Fruit fly (Drosophila melanogaster) whole organism, embryonic: ENCODE results near the gene PH4alphaNE3.

ENCODE experiments used
- CG10543 ChIP-seq: fragments of 200-800 bp; sonication (Bioruptor generic); optimal IDR thresholded peaks from 3 replicates; lab custom pipeline; 2017; ENCODE audit warnings: missing biosample characterization, mild to moderate bottlenecking, missing genetic modification characterization, moderate library complexity
- CG11093 ChIP-seq: fragments of 200-800 bp; sonication (Bioruptor generic); IDR thresholded peaks from 3 replicates; pipeline ENCODE4 v1.3.6; 2022; ENCODE audit warnings: missing biosample characterization, missing genetic modification characterization
- CG12219 ChIP-seq: fragments of 200-800 bp; sonication (Bioruptor generic); optimal IDR thresholded peaks from 3 replicates; lab custom pipeline; 2018; ENCODE audit warnings: missing biosample characterization, mild to moderate bottlenecking, missing genetic modification characterization
- CG13624 ChIP-seq: fragments of 200-800 bp; sonication (Bioruptor generic); optimal IDR thresholded peaks from 2 replicates; lab custom pipeline; 2016; ENCODE audit warnings: missing biosample characterization, missing genetic modification characterization
- CG14441 ChIP-seq: fragments of 200-800 bp; sonication (Bioruptor generic); IDR thresholded peaks from 2 replicates; pipeline ENCODE4 v1.3.6; 2022; ENCODE audit warnings: missing biosample characterization, missing genetic modification characterization
- CG15269 ChIP-seq: fragments of 200-800 bp; sonication (Bioruptor generic); optimal IDR thresholded peaks from 2 replicates; lab custom pipeline; 2018; ENCODE audit warnings: missing biosample characterization, mild to moderate bottlenecking, missing genetic modification characterization, moderate library complexity
- CG15514 ChIP-seq: fragments of 200-800 bp; sonication (Bioruptor generic); optimal IDR thresholded peaks from 3 replicates; lab custom pipeline; 2017; ENCODE audit warnings: missing biosample characterization, missing genetic modification characterization, mild to moderate bottlenecking, moderate library complexity, missing genetic modification reagents
- CG16779 ChIP-seq: fragments of 200-800 bp; sonication (Bioruptor generic); IDR thresholded peaks from 2 replicates; pipeline ENCODE4 v1.3.6; 2022; ENCODE audit warnings: missing biosample characterization, missing genetic modification characterization
- CG18476 ChIP-seq: fragments of 200-800 bp; sonication (Bioruptor generic); optimal IDR thresholded peaks from 2 replicates; lab custom pipeline; 2016; ENCODE audit warnings: missing biosample characterization, mild to moderate bottlenecking, missing genetic modification characterization
- CG3163 ChIP-seq: fragments of 200-800 bp; sonication (Bioruptor generic); optimal IDR thresholded peaks from 3 replicates; lab custom pipeline; 2016; ENCODE audit warnings: missing biosample characterization, missing genetic modification characterization
- CG3726 ChIP-seq: fragments of 200-800 bp; sonication (Bioruptor generic); IDR thresholded peaks from 3 replicates; pipeline ENCODE4, ENCODE4 v1.3.6; 2022; ENCODE audit warnings: missing biosample characterization, missing genetic modification characterization
- CG43689 ChIP-seq: fragments of 200-800 bp; sonication (Bioruptor generic); IDR thresholded peaks from 2 replicates; pipeline ENCODE4 v1.3.6; 2022; ENCODE audit warnings: missing biosample characterization, missing genetic modification characterization
- CG4617 ChIP-seq: fragments of 200-800 bp; sonication (Bioruptor generic); optimal IDR thresholded peaks from 3 replicates; lab custom pipeline; 2016; ENCODE audit warnings: missing biosample characterization, missing genetic modification characterization, borderline replicate concordance
- CG4730 ChIP-seq: fragments of 200-800 bp; sonication (Bioruptor generic); IDR thresholded peaks from 2 replicates; pipeline ENCODE4 v1.3.6; 2022; ENCODE audit warnings: missing biosample characterization, missing genetic modification characterization
- CG6254 ChIP-seq: fragments of 200-800 bp; sonication (Bioruptor generic); optimal IDR thresholded peaks from 3 replicates; lab custom pipeline; 2017; ENCODE audit warnings: mild to moderate bottlenecking, missing biosample characterization, missing genetic modification reagents, missing genetic modification characterization
- CG7745 ChIP-seq: fragments of 200-800 bp; sonication (Bioruptor generic); optimal IDR thresholded peaks from 2 replicates; lab custom pipeline; 2018; ENCODE audit warnings: missing biosample characterization, mild to moderate bottlenecking, missing genetic modification characterization, moderate library complexity
- CG7963 ChIP-seq: fragments of 200-800 bp; sonication (Bioruptor generic); IDR thresholded peaks from 3 replicates; pipeline ENCODE4 v1.3.6; 2022; ENCODE audit warnings: missing biosample characterization, missing genetic modification characterization; ENCODE audit not compliant: partially characterized antibody
- CG8924 ChIP-seq: fragments of 200-800 bp; optimal IDR thresholded peaks from 3 replicates; lab custom pipeline; 2019; ENCODE audit warnings: missing biosample characterization, mild to moderate bottlenecking, missing genetic modification characterization, moderate library complexity
- CG9727 ChIP-seq: fragments of 200-800 bp; sonication (Bioruptor generic); optimal IDR thresholded peaks from 3 replicates; lab custom pipeline; 2017; ENCODE audit warnings: missing biosample characterization, mild to moderate bottlenecking, missing genetic modification characterization
- Chrac-16 ChIP-seq: fragments of 200-800 bp; sonication (Bioruptor generic); optimal IDR thresholded peaks from 3 replicates; lab custom pipeline; 2016; ENCODE audit warnings: missing biosample characterization, missing genetic modification characterization
- Dek ChIP-seq: fragments of 200-800 bp; sonication (Bioruptor generic); optimal IDR thresholded peaks from 3 replicates; lab custom pipeline; 2019; ENCODE audit warnings: missing biosample characterization, mild to moderate bottlenecking, missing genetic modification characterization, moderate library complexity
- Fer1 ChIP-seq: fragments of 200-800 bp; sonication (Bioruptor generic); optimal IDR thresholded peaks from 2 replicates; lab custom pipeline; 2017; ENCODE audit warnings: missing biosample characterization, mild to moderate bottlenecking, missing genetic modification characterization
- Gug ChIP-seq: fragments of 200-800 bp; sonication (Bioruptor generic); IDR thresholded peaks from 4 replicates; pipeline ENCODE4 v1.3.6; 2022; ENCODE audit warnings: missing biosample characterization, missing genetic modification characterization
- H15 ChIP-seq: fragments of 200-800 bp; sonication (Bioruptor generic); IDR thresholded peaks from 3 replicates; pipeline ENCODE4 v1.3.6; 2022; ENCODE audit warnings: missing biosample characterization, missing genetic modification characterization
- HHEX ChIP-seq: fragments of 200-800 bp; sonication (Bioruptor generic); optimal IDR thresholded peaks from 3 replicates; lab custom pipeline; 2017; ENCODE audit warnings: missing biosample characterization, mild to moderate bottlenecking, missing genetic modification characterization, missing genetic modification reagents
- HLH3B ChIP-seq: fragments of 200-800 bp; sonication (Bioruptor generic); IDR thresholded peaks from 2 replicates; pipeline ENCODE4 v1.3.6; 2022; ENCODE audit warnings: missing biosample characterization, missing genetic modification characterization
- MBD-R2 ChIP-seq: fragments of 200-800 bp; sonication (Bioruptor generic); IDR thresholded peaks from 2 replicates; pipeline ENCODE4 v1.3.6; 2022; ENCODE audit warnings: missing biosample characterization, missing genetic modification characterization
- Max ChIP-seq: fragments of 200-800 bp; sonication (Bioruptor generic); optimal IDR thresholded peaks from 2 replicates; lab custom pipeline; 2016; ENCODE audit warnings: missing biosample characterization, mild to moderate bottlenecking, missing genetic modification characterization
- Vsx1 ChIP-seq: fragments of 200-800 bp; sonication (Bioruptor generic); optimal IDR thresholded peaks from 2 replicates; lab custom pipeline; 2017; ENCODE audit warnings: missing biosample characterization, mild to moderate bottlenecking, missing genetic modification characterization, missing genetic modification reagents
- abd-A ChIP-seq: fragments of 200-800 bp; sonication (Bioruptor generic); optimal IDR thresholded peaks from 3 replicates; lab custom pipeline; 2019; ENCODE audit warnings: missing biosample characterization, mild to moderate bottlenecking, missing genetic modification characterization, moderate library complexity
- br ChIP-seq: fragments of >200 bp; optimal IDR thresholded peaks from 2 replicates; lab custom pipeline; 2017
- btn ChIP-seq: fragments of 200-800 bp; sonication (Bioruptor generic); optimal IDR thresholded peaks from 2 replicates; lab custom pipeline; 2016; ENCODE audit warnings: missing biosample characterization, missing genetic modification characterization
- chif ChIP-seq, 2 experiments: fragments of 200-800 bp; sonication (Bioruptor generic); optimal IDR thresholded peaks; 3 replicates each; lab custom pipeline; 2016; ENCODE audit warnings: missing biosample characterization in 2 of 2, missing genetic modification characterization in 2 of 2
- chinmo ChIP-seq: fragments of 200-800 bp; sonication (Bioruptor generic); IDR thresholded peaks from 4 replicates; pipeline ENCODE4 v1.3.6; 2022; ENCODE audit warnings: missing biosample characterization, missing genetic modification characterization; ENCODE audit not compliant: partially characterized antibody
- crol ChIP-seq: fragments of 200-800 bp; sonication (Bioruptor generic); IDR thresholded peaks from 2 replicates; pipeline ENCODE4 v1.3.6; 2022; ENCODE audit warnings: missing biosample characterization, missing genetic modification characterization
- en ChIP-seq: fragments of 200-800 bp; sonication (Bioruptor generic); optimal IDR thresholded peaks from 2 replicates; lab custom pipeline; 2016; ENCODE audit warnings: missing biosample characterization, missing genetic modification characterization
- eve ChIP-seq, 2 experiments: fragments of >200 bp; optimal IDR thresholded peaks; 2 replicates each; lab custom pipeline; 2017; ENCODE audit warnings: missing biosample characterization in 2 of 2, missing genetic modification characterization in 2 of 2
- gt ChIP-seq: fragments of 200-800 bp; sonication (Bioruptor generic); IDR thresholded peaks from 2 replicates; pipeline ENCODE4 v1.3.6; 2022; ENCODE audit warnings: missing biosample characterization, missing genetic modification characterization
- hth ChIP-seq: fragments of >200 bp; optimal IDR thresholded peaks from 2 replicates; lab custom pipeline; 2017; ENCODE audit warnings: inconsistent platforms
- jigr1 ChIP-seq: fragments of 200-800 bp; sonication (Bioruptor generic); IDR thresholded peaks from 3 replicates; pipeline ENCODE4 v1.3.6; 2022; ENCODE audit warnings: missing biosample characterization, missing genetic modification characterization
- mam ChIP-seq: fragments of 200-800 bp; sonication (Bioruptor generic); optimal IDR thresholded peaks from 3 replicates; lab custom pipeline; 2016; ENCODE audit warnings: missing biosample characterization, missing genetic modification characterization
- nau ChIP-seq: fragments of 200-800 bp; sonication (Bioruptor generic); optimal IDR thresholded peaks from 3 replicates; lab custom pipeline; 2017; ENCODE audit warnings: missing biosample characterization, mild to moderate bottlenecking, missing genetic modification characterization, missing genetic modification reagents
- pb ChIP-seq: fragments of 200-800 bp; sonication (Bioruptor generic); optimal IDR thresholded peaks from 3 replicates; lab custom pipeline; 2016; ENCODE audit warnings: missing biosample characterization, missing genetic modification characterization
- pho ChIP-seq: fragments of 200-800 bp; sonication (Bioruptor generic); optimal IDR thresholded peaks from 2 replicates; lab custom pipeline; 2016; ENCODE audit warnings: missing biosample characterization, missing genetic modification characterization
- row ChIP-seq: fragments of 200-800 bp; sonication (Bioruptor generic); IDR thresholded peaks from 3 replicates; pipeline ENCODE4 v1.3.6; 2022; ENCODE audit warnings: missing biosample characterization, missing genetic modification characterization
- seq ChIP-seq: fragments of 200-800 bp; sonication (Bioruptor generic); IDR thresholded peaks from 2 replicates; pipeline ENCODE4 v1.3.6; 2022; ENCODE audit warnings: missing biosample characterization, missing genetic modification characterization
- sisA ChIP-seq: fragments of 200-800 bp; sonication (Bioruptor generic); IDR thresholded peaks from 2 replicates; pipeline ENCODE4 v1.3.6; 2022; ENCODE audit warnings: missing biosample characterization, missing genetic modification characterization
- stc ChIP-seq: fragments of 200-800 bp; sonication (Bioruptor generic); IDR thresholded peaks from 2 replicates; pipeline ENCODE4 v1.3.6; 2022; ENCODE audit warnings: missing biosample characterization, missing genetic modification characterization
- tup ChIP-seq: fragments of 200-800 bp; sonication (Bioruptor generic); optimal IDR thresholded peaks from 2 replicates; lab custom pipeline; 2016; ENCODE audit warnings: missing biosample characterization, mild to moderate bottlenecking, missing genetic modification characterization, moderate library complexity
- unc-4 ChIP-seq: fragments of 200-800 bp; sonication (Bioruptor generic); IDR thresholded peaks from 2 replicates; pipeline ENCODE4 v1.3.6; 2022; ENCODE audit warnings: missing biosample characterization, missing genetic modification characterization; ENCODE audit not compliant: partially characterized antibody

The PH4alphaNE3 gene

dm6 chr3R:30563260-30564080 lies 40.5 kb upstream of the PH4alphaNE3 start (continued):
- TF ChIP-seq CG7745 (tag; lab: Kevin White, UChicago): no peak
- TF ChIP-seq CG15514 (GFP tag; lab: Kevin White, UChicago): no peak
- no peak for TF ChIP-seq pho (GFP tag; lab: Kevin White, UChicago)
- TF ChIP-seq Chrac-16: no peak
- no peak for TF ChIP-seq en (GFP tag; lab: Kevin White, UChicago)
- peak; percentile 7 for TF ChIP-seq pb (GFP tag; lab: Kevin White, UChicago)
- peak; percentile 34 for TF ChIP-seq CG6254 (GFP tag; lab: Kevin White, UChicago)
- TF ChIP-seq sisA: no peak
- TF ChIP-seq CG3726 (GFP tag; lab: Robert Waterston, UW): no peak
- peak; percentile 72; the same call in 2 of the 4 replicates for TF ChIP-seq chinmo
- TF ChIP-seq Max (GFP tag; lab: Kevin White, UChicago): no peak
- TF ChIP-seq unc-4 (GFP tag; lab: Robert Waterston, UW): 0 out of 2 replicates have a peak, but pooled peaks have one; percentile 11
- TF ChIP-seq row: 0 out of 3 replicates have a peak, but pooled peaks have one; percentile 1
- TF ChIP-seq Gug (GFP tag; lab: Robert Waterston, UW): no peak
- TF ChIP-seq CG10543 (GFP tag; lab: Kevin White, UChicago): peak; percentile 20
- no peak for TF ChIP-seq mam (GFP tag; lab: Kevin White, UChicago)
- peak; percentile 60; the same call in 1 of the 2 replicates for TF ChIP-seq crol (GFP tag; lab: Robert Waterston, UW)
- TF ChIP-seq chif (GFP tag; optimal IDR thresholded peaks at IDR 0.05; lab: Kevin White, UChicago): no peak
- TF ChIP-seq Fer1: peak; percentile 19
- peak; percentile 45 for TF ChIP-seq abd-A (tag; lab: Kevin White, UChicago)
- TF ChIP-seq CG4730 (GFP tag; lab: Robert Waterston, UW): no peak
- no peak for TF ChIP-seq gt (GFP tag; lab: Robert Waterston, UW)
- TF ChIP-seq hth (lab: Kevin White, UChicago): no peak
- no peak for TF ChIP-seq jigr1 (GFP tag; lab: Robert Waterston, UW)
- TF ChIP-seq HHEX (GFP tag; lab: Kevin White, UChicago): no peak
- no peak for TF ChIP-seq H15
- TF ChIP-seq CG3163 (GFP tag; lab: Kevin White, UChicago): peak; percentile 95
- no peak for TF ChIP-seq CG43689 (GFP tag; lab: Robert Waterston, UW)
- TF ChIP-seq eve (GFP tag; optimal IDR thresholded peaks at IDR 0.05; lab: Kevin White, UChicago): peak in 1 of 2 experiments; percentile 71
- TF ChIP-seq nau (GFP tag; lab: Kevin White, UChicago): peak; percentile 2
- no peak for TF ChIP-seq CG7963 (GFP tag; lab: Robert Waterston, UW)
- TF ChIP-seq stc (GFP tag; lab: Robert Waterston, UW): no peak
- no peak for TF ChIP-seq CG11093
- no peak for TF ChIP-seq tup
- TF ChIP-seq CG9727 (GFP tag; lab: Kevin White, UChicago): peak; percentile 2
- TF ChIP-seq Vsx1 (GFP tag; lab: Kevin White, UChicago): no peak
- TF ChIP-seq seq: no peak
- 0 out of 2 replicates have a peak, but pooled peaks have one; percentile 14 for TF ChIP-seq HLH3B (GFP tag; lab: Robert Waterston, UW)
- TF ChIP-seq CG8924 (tag; lab: Kevin White, UChicago): peak; percentile 82
- TF ChIP-seq CG13624: peak; percentile 17
- TF ChIP-seq CG14441 (GFP tag; lab: Robert Waterston, UW): no peak
- no peak for TF ChIP-seq br (lab: Kevin White, UChicago)
- peak; percentile 61 for TF ChIP-seq CG4617 (GFP tag; lab: Kevin White, UChicago)
- no peak for TF ChIP-seq CG12219 (GFP tag; lab: Kevin White, UChicago)
- TF ChIP-seq MBD-R2 (GFP tag; lab: Robert Waterston, UW): no peak
- TF ChIP-seq CG16779 (GFP tag; lab: Robert Waterston, UW): no peak
- no peak for TF ChIP-seq CG15269 (tag; lab: Kevin White, UChicago)
- TF ChIP-seq CG18476 (GFP tag; lab: Kevin White, UChicago): no peak
- TF ChIP-seq Dek (tag; lab: Kevin White, UChicago): no peak
- TF ChIP-seq btn: no peak
